Fruit fly (Drosophila melanogaster) whole organism, embryonic: ENCODE data around the gene CG31493.

Experiments
- Abd-B ChIP-seq: fragments of 200-800 bp; sonication (Bioruptor generic); optimal IDR thresholded peaks from 2 replicates; lab custom pipeline; 2018; ENCODE audit warnings: missing biosample characterization, mild to moderate bottlenecking, missing genetic modification characterization, moderate library complexity
- Aef1 ChIP-seq: fragments of 200-800 bp; sonication (Bioruptor generic); IDR thresholded peaks from 3 replicates; pipeline ENCODE4 v1.3.6; 2022; ENCODE audit warnings: missing biosample characterization, missing genetic modification characterization
- Bdp1 ChIP-seq: fragments of 200-800 bp; sonication (Bioruptor generic); optimal IDR thresholded peaks from 3 replicates; lab custom pipeline; 2016; ENCODE audit warnings: missing biosample characterization, missing genetic modification characterization
- CG12155 ChIP-seq: fragments of 200-800 bp; sonication (Bioruptor generic); optimal IDR thresholded peaks from 3 replicates; lab custom pipeline; 2016; ENCODE audit warnings: missing biosample characterization, missing genetic modification characterization
- CG12391 ChIP-seq: fragments of 200-800 bp; sonication (Bioruptor generic); optimal IDR thresholded peaks from 3 replicates; lab custom pipeline; 2018; ENCODE audit warnings: missing biosample characterization, mild to moderate bottlenecking, missing genetic modification characterization, moderate library complexity
- CG13775 ChIP-seq: fragments of 200-800 bp; sonication (Bioruptor generic); optimal IDR thresholded peaks from 3 replicates; lab custom pipeline; 2017; ENCODE audit warnings: missing biosample characterization, mild to moderate bottlenecking, missing genetic modification characterization
- CG15601 ChIP-seq: fragments of 200-800 bp; sonication (Bioruptor generic); optimal IDR thresholded peaks from 3 replicates; lab custom pipeline; 2019; ENCODE audit warnings: missing biosample characterization, mild to moderate bottlenecking, missing genetic modification characterization, moderate library complexity
- CG1602 ChIP-seq: fragments of 200-800 bp; sonication (Bioruptor generic); optimal IDR thresholded peaks from 3 replicates; lab custom pipeline; 2016; ENCODE audit warnings: missing biosample characterization, missing genetic modification characterization
- CG16815 ChIP-seq: fragments of 200-800 bp; sonication (Bioruptor generic); optimal IDR thresholded peaks from 3 replicates; lab custom pipeline; 2017; ENCODE audit warnings: missing biosample characterization, mild to moderate bottlenecking, missing genetic modification characterization
- CG17802 ChIP-seq: fragments of 200-800 bp; sonication (Bioruptor generic); optimal IDR thresholded peaks from 2 replicates; lab custom pipeline; 2018; ENCODE audit warnings: missing biosample characterization, mild to moderate bottlenecking, missing genetic modification characterization, moderate library complexity
- CG3065 ChIP-seq: fragments of 200-800 bp; sonication (Bioruptor generic); optimal IDR thresholded peaks from 2 replicates; lab custom pipeline; 2016; ENCODE audit warnings: missing biosample characterization, missing genetic modification characterization
- CG3995 ChIP-seq: fragments of 200-800 bp; sonication (Bioruptor generic); optimal IDR thresholded peaks from 3 replicates; lab custom pipeline; 2016; ENCODE audit warnings: missing biosample characterization, missing genetic modification characterization
- CG4360 ChIP-seq: fragments of 200-800 bp; sonication (Bioruptor generic); IDR thresholded peaks from 2 replicates; pipeline ENCODE4 v1.3.6; 2022; ENCODE audit warnings: missing biosample characterization, missing genetic modification characterization
- CG5245 ChIP-seq: fragments of 200-800 bp; sonication (Bioruptor generic); optimal IDR thresholded peaks from 3 replicates; lab custom pipeline; 2016; ENCODE audit warnings: missing biosample characterization, missing genetic modification characterization
- CG6791 ChIP-seq: fragments of 200-800 bp; sonication (Bioruptor generic); IDR thresholded peaks from 3 replicates; pipeline ENCODE4 v1.3.6; 2022; ENCODE audit warnings: missing biosample characterization, missing genetic modification characterization; ENCODE audit not compliant: partially characterized antibody
- CG7839 ChIP-seq: fragments of 200-800 bp; sonication (Bioruptor generic); optimal IDR thresholded peaks from 3 replicates; lab custom pipeline; 2018; ENCODE audit warnings: missing biosample characterization, mild to moderate bottlenecking, missing genetic modification characterization, moderate library complexity
- CG8089 ChIP-seq: fragments of 200-800 bp; sonication (Bioruptor generic); optimal IDR thresholded peaks from 3 replicates; lab custom pipeline; 2016; ENCODE audit warnings: missing biosample characterization, missing genetic modification characterization
- CrebB ChIP-seq: fragments of 200-800 bp; sonication (Bioruptor generic); optimal IDR thresholded peaks from 3 replicates; lab custom pipeline; 2018; ENCODE audit warnings: missing biosample characterization, mild to moderate bottlenecking, missing genetic modification characterization
- Eip74EF ChIP-seq, 2 experiments: fragments of 200-800 bp in 1 of 2; fragments of >200 bp in 1 of 2; sonication (Bioruptor generic) in 1 of 2; optimal IDR thresholded peaks; 2 replicates each; lab custom pipeline; 2017 to 2019; ENCODE audit warnings: missing biosample characterization in 2 of 2, missing genetic modification characterization in 2 of 2, mild to moderate bottlenecking in 1 of 2, moderate library complexity in 1 of 2
- Gug ChIP-seq: fragments of 200-800 bp; sonication (Bioruptor generic); IDR thresholded peaks from 4 replicates; pipeline ENCODE4 v1.3.6; 2022; ENCODE audit warnings: missing biosample characterization, missing genetic modification characterization
- H15 ChIP-seq: fragments of 200-800 bp; sonication (Bioruptor generic); IDR thresholded peaks from 3 replicates; pipeline ENCODE4 v1.3.6; 2022; ENCODE audit warnings: missing biosample characterization, missing genetic modification characterization
- HHEX ChIP-seq: fragments of 200-800 bp; sonication (Bioruptor generic); optimal IDR thresholded peaks from 3 replicates; lab custom pipeline; 2017; ENCODE audit warnings: missing biosample characterization, mild to moderate bottlenecking, missing genetic modification characterization, missing genetic modification reagents
- HLH54F ChIP-seq: fragments of 200-800 bp; sonication (Bioruptor generic); optimal IDR thresholded peaks from 3 replicates; lab custom pipeline; 2016; ENCODE audit warnings: missing biosample characterization, missing genetic modification characterization
- Hey ChIP-seq: fragments of 200-800 bp; sonication (Bioruptor generic); optimal IDR thresholded peaks from 3 replicates; lab custom pipeline; 2018; ENCODE audit warnings: missing biosample characterization, mild to moderate bottlenecking, missing genetic modification characterization
- Sin3A ChIP-seq: fragments of >200 bp; optimal IDR thresholded peaks from 2 replicates; lab custom pipeline; 2018
- Ssrp ChIP-seq: fragments of 200-800 bp; sonication (Bioruptor generic); optimal IDR thresholded peaks from 2 replicates; lab custom pipeline; 2018; ENCODE audit warnings: missing biosample characterization, mild to moderate bottlenecking, missing genetic modification characterization, moderate library complexity
- Vsx1 ChIP-seq: fragments of 200-800 bp; sonication (Bioruptor generic); optimal IDR thresholded peaks from 2 replicates; lab custom pipeline; 2017; ENCODE audit warnings: missing biosample characterization, mild to moderate bottlenecking, missing genetic modification characterization, missing genetic modification reagents
- ac ChIP-seq: fragments of 200-800 bp; sonication (Bioruptor generic); optimal IDR thresholded peaks from 3 replicates; lab custom pipeline; 2017; ENCODE audit warnings: missing biosample characterization, mild to moderate bottlenecking, missing genetic modification characterization
- ara ChIP-seq: fragments of 200-800 bp; sonication (Bioruptor generic); IDR thresholded peaks from 2 replicates; pipeline ENCODE4 v1.3.6; 2022; ENCODE audit warnings: missing biosample characterization, missing genetic modification characterization
- bab2 ChIP-seq: fragments of 200-800 bp; sonication (Bioruptor generic); optimal IDR thresholded peaks from 2 replicates; lab custom pipeline; 2016; ENCODE audit warnings: missing biosample characterization, missing genetic modification characterization
- cato ChIP-seq: fragments of 200-800 bp; sonication (Bioruptor generic); optimal IDR thresholded peaks from 2 replicates; lab custom pipeline; 2016; ENCODE audit warnings: missing biosample characterization, missing genetic modification characterization, borderline replicate concordance
- caup ChIP-seq: fragments of 200-800 bp; sonication (Bioruptor generic); optimal IDR thresholded peaks from 3 replicates; lab custom pipeline; 2017; ENCODE audit warnings: missing biosample characterization, mild to moderate bottlenecking, missing genetic modification characterization, moderate library complexity; ENCODE audit not compliant: severe bottlenecking
- chm ChIP-seq: fragments of 200-800 bp; sonication (Bioruptor generic); IDR thresholded peaks from 2 replicates; pipeline ENCODE4 v1.3.6; 2022; ENCODE audit warnings: missing biosample characterization, missing genetic modification characterization
- disco-r ChIP-seq: fragments of 200-800 bp; sonication (Bioruptor generic); optimal IDR thresholded peaks from 2 replicates; lab custom pipeline; 2016; ENCODE audit warnings: missing biosample characterization, missing genetic modification characterization
- dmrt11E ChIP-seq: fragments of 200-800 bp; sonication (Bioruptor generic); optimal IDR thresholded peaks from 3 replicates; lab custom pipeline; 2018; ENCODE audit warnings: missing biosample characterization, mild to moderate bottlenecking, missing genetic modification characterization, moderate library complexity
- gcm2 ChIP-seq: fragments of 200-800 bp; sonication (Bioruptor generic); optimal IDR thresholded peaks from 2 replicates; lab custom pipeline; 2016; ENCODE audit warnings: missing biosample characterization, missing genetic modification characterization
- grn ChIP-seq: fragments of 200-800 bp; sonication (Bioruptor generic); optimal IDR thresholded peaks from 3 replicates; lab custom pipeline; 2017; ENCODE audit warnings: missing biosample characterization, missing genetic modification characterization
- gsb-n ChIP-seq: fragments of 200-800 bp; sonication (Bioruptor generic); optimal IDR thresholded peaks from 3 replicates; lab custom pipeline; 2018; ENCODE audit warnings: missing biosample characterization, mild to moderate bottlenecking, missing genetic modification characterization
- hkb ChIP-seq, 2 experiments: fragments of 200-800 bp in 1 of 2; fragments of >200 bp in 1 of 2; sonication (Bioruptor generic) in 1 of 2; IDR thresholded peaks in 1 of 2; optimal IDR thresholded peaks in 1 of 2; 2 replicates each; pipeline versions ENCODE4 v1.3.6 to Lab custom; 2017 to 2022; ENCODE audit warnings: missing biosample characterization in 1 of 2, missing genetic modification characterization in 1 of 2
- hth ChIP-seq: fragments of >200 bp; optimal IDR thresholded peaks from 2 replicates; lab custom pipeline; 2017; ENCODE audit warnings: inconsistent platforms
- luna ChIP-seq: fragments of 200-800 bp; sonication (Bioruptor generic); optimal IDR thresholded peaks from 2 replicates; lab custom pipeline; 2016; ENCODE audit warnings: missing biosample characterization, missing genetic modification characterization
- maf-S ChIP-seq: fragments of 200-800 bp; sonication (Bioruptor generic); optimal IDR thresholded peaks from 2 replicates; lab custom pipeline; 2016; ENCODE audit warnings: missing biosample characterization, missing genetic modification characterization
- otp ChIP-seq: fragments of 200-800 bp; sonication (Bioruptor generic); IDR thresholded peaks from 3 replicates; pipeline ENCODE4, ENCODE4 v1.3.6; 2022; ENCODE audit warnings: missing biosample characterization, missing genetic modification characterization
- p53 ChIP-seq: fragments of 200-800 bp; sonication (Bioruptor generic); optimal IDR thresholded peaks from 2 replicates; lab custom pipeline; 2016; ENCODE audit warnings: missing biosample characterization, missing genetic modification characterization
- sd ChIP-seq: fragments of 200-800 bp; sonication (Bioruptor generic); optimal IDR thresholded peaks from 3 replicates; lab custom pipeline; 2018; ENCODE audit warnings: missing biosample characterization, mild to moderate bottlenecking, missing genetic modification characterization, moderate library complexity
- sob ChIP-seq: fragments of 200-800 bp; sonication (Bioruptor generic); IDR thresholded peaks from 2 replicates; pipeline ENCODE4 v1.3.6; 2022; ENCODE audit warnings: missing biosample characterization, missing genetic modification characterization
- ttk ChIP-seq: fragments of 200-800 bp; sonication (Bioruptor generic); IDR thresholded peaks from 2 replicates; pipeline ENCODE4 v2.1.2; 2022; ENCODE audit warnings: missing biosample characterization, missing genetic modification characterization
- unpg ChIP-seq: fragments of 200-800 bp; sonication (Bioruptor generic); optimal IDR thresholded peaks from 3 replicates; lab custom pipeline; 2018; ENCODE audit warnings: missing biosample characterization, mild to moderate bottlenecking, missing genetic modification characterization, moderate library complexity
- wdn ChIP-seq: fragments of 200-800 bp; sonication (Bioruptor generic); IDR thresholded peaks from 2 replicates; pipeline ENCODE4 v1.3.6; 2022; ENCODE audit warnings: missing biosample characterization, missing genetic modification characterization

Gene CG31493

DNA sequence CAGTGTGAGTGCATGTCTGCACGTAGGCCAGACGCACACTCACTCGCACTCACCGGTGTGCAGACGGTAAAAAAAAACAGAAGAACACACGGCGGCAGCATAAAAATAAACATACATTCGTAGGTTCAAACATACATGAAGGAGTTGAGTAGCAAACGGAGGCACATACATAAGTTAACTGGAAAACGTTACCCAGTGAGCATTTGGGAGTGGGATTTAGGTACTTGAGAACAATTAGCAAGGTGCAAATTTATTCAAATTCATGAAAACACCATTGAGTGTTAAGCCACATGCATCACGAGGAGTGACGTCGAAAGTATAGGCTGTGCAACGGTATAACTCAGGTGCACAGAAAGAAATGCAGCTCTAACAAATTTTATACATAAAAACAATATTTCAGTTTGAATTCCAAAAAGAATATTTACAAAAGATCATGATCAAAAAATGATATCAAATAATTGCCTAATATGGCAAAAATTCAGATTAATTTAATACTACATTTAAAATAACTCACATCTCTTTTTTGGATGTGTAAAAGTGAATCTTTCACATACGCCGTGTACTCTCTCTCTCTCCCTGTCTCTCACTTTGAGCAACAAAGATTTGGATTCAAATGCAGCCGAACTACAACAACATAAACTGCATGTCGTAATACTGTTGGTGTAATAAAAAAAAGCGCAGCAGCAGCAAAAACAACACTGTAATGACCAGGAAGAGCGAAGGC, 22.6 kb upstream of the CG31493 start (continued):
- TF ChIP-seq CG6791 (no peak), gcm2 (peak; percentile 81), Eip74EF (GFP tag; optimal IDR thresholded peaks at IDR 0.05; lab: Kevin White, UChicago) (peak in 1 of 2 experiments; percentile 96), CG16815 (GFP tag; lab: Kevin White, UChicago) (peak; percentile 92), ttk (GFP tag; lab: Robert Waterston, UW) (no peak), p53 (peak; percentile 4), CG8089 (peak; percentile 88), Hey (peak; percentile 39), sob (GFP tag; lab: Robert Waterston, UW) (no peak), maf-S (GFP tag; lab: Kevin White, UChicago) (peak; percentile 72), CG5245 (GFP tag; lab: Kevin White, UChicago) (peak; percentile 93), CG3995 (GFP tag; lab: Kevin White, UChicago) (no peak), Bdp1 (GFP tag; lab: Kevin White, UChicago) (peak; percentile 70), cato (GFP tag; lab: Kevin White, UChicago) (peak; percentile 95), luna (GFP tag; lab: Kevin White, UChicago) (no peak), caup (peak; percentile 63), CG13775 (GFP tag; lab: Kevin White, UChicago) (peak; percentile 94), wdn (no peak), chm (GFP tag; lab: Robert Waterston, UW) (no peak), CG12155 (GFP tag; lab: Kevin White, UChicago) (peak; percentile 87), CG12391 (tag; lab: Kevin White, UChicago) (peak; percentile 99), gsb-n (tag; lab: Kevin White, UChicago) (peak; percentile 98), ac (peak; percentile 93), CrebB (peak; percentile 90), ara (no peak), otp (GFP tag; lab: Robert Waterston, UW) (no peak), CG1602 (GFP tag; lab: Kevin White, UChicago) (peak; percentile 96), HHEX (GFP tag; lab: Kevin White, UChicago) (peak; percentile 85), CG3065 (GFP tag; lab: Kevin White, UChicago) (peak; percentile 86), grn (GFP tag; lab: Kevin White, UChicago) (peak; percentile 58), dmrt11E (tag; lab: Kevin White, UChicago) (peak; percentile 99), unpg (GFP tag; lab: Kevin White, UChicago) (peak; percentile 96), CG17802 (tag; lab: Kevin White, UChicago) (peak; percentile 83), Aef1 (no peak), Sin3A (lab: Kevin White, UChicago) (no peak), disco-r (GFP tag; lab: Kevin White, UChicago) (peak; percentile 64), Abd-B (GFP tag; lab: Kevin White, UChicago) (peak; percentile 92), sd (peak; percentile 69), H15 (GFP tag; lab: Robert Waterston, UW) (no peak), hkb (optimal IDR thresholded peaks at IDR 0.05; lab: Kevin White, UChicago) (no peak), hkb (GFP tag; IDR thresholded peaks at IDR 0.05; lab: Robert Waterston, UW) (no peak), hth (lab: Kevin White, UChicago) (no peak), bab2 (GFP tag; lab: Kevin White, UChicago) (peak; percentile 93), Gug (GFP tag; lab: Robert Waterston, UW) (peak; percentile 63; the same call in 3 of the 4 replicates), CG15601 (tag; lab: Kevin White, UChicago) (peak; percentile 98), Ssrp (tag; lab: Kevin White, UChicago) (peak; percentile 98), HLH54F (peak; percentile 49), CG7839 (tag; lab: Kevin White, UChicago) (peak; percentile 96), Vsx1 (GFP tag; lab: Kevin White, UChicago) (peak; percentile 70), CG4360 (GFP tag; lab: Robert Waterston, UW) (no peak)
